Worm (Caenorhabditis elegans) whole organism, dauer: ENCODE measurements around the gene mks-1.

Experiments used
- unc-62 ChIP-seq: sonication (generic microtip); optimal IDR thresholded peaks from 2 replicates; lab custom pipeline; 2017; ENCODE audit warnings: missing biosample characterization, missing genetic modification reagents, missing genetic modification characterization

Gene mks-1

ce11 chrIII:3240893-3241292 is 54.8 kb downstream of the mks-1 start:
- no peak for TF ChIP-seq unc-62
